Worm (Caenorhabditis elegans) whole organism, young adult: ENCODE data around the gene laf-1.

ENCODE experiments used
- B0035.1 ChIP-seq: sonication (generic microtip); optimal IDR thresholded peaks from 2 replicates; lab custom pipeline; 2016; ENCODE audit warnings: missing genetic modification characterization, mild to moderate bottlenecking, missing compliant biosample characterization, missing genotype, missing genetic modification reagents
- B0261.1 ChIP-seq: sonication (generic microtip); optimal IDR thresholded peaks from 2 replicates; lab custom pipeline; 2016; ENCODE audit warnings: mild to moderate bottlenecking, missing genetic modification characterization, moderate library complexity, missing compliant biosample characterization
- B0336.3 ChIP-seq: fragments of 200-800 bp; sonication (Bioruptor generic); IDR thresholded peaks from 2 replicates; pipeline ENCODE4 v1.3.6; 2022; ENCODE audit warnings: missing genetic modification characterization, missing compliant biosample characterization
- C06A6.2 ChIP-seq: fragments of 200-800 bp; sonication (Bioruptor generic); conservative IDR thresholded peaks from 2 replicates; pipeline ENCODE4 v1.3.6; 2022; ENCODE audit warnings: missing genetic modification characterization, missing compliant biosample characterization
- C17E4.6 ChIP-seq: fragments of 200-800 bp; sonication (Bioruptor generic); IDR thresholded peaks from 2 replicates; pipeline ENCODE4 v1.3.6; 2022; ENCODE audit warnings: missing genetic modification reagents, missing genetic modification characterization, missing compliant biosample characterization
- F10E7.11 ChIP-seq: sonication (generic microtip); optimal IDR thresholded peaks from 2 replicates; lab custom pipeline; 2017; ENCODE audit warnings: mild to moderate bottlenecking, missing genetic modification characterization, moderate library complexity, missing compliant biosample characterization
- F33H1.4 ChIP-seq: fragments of 200-800 bp; sonication (Bioruptor generic); IDR thresholded peaks from 2 replicates; pipeline ENCODE4 v1.3.6; 2022; ENCODE audit warnings: missing genetic modification reagents, missing genetic modification characterization, missing compliant biosample characterization
- F37B4.10 ChIP-seq: fragments of 200-800 bp; sonication (Bioruptor generic); IDR thresholded peaks from 2 replicates; pipeline ENCODE4 v1.3.6; 2022; ENCODE audit warnings: missing genetic modification characterization, missing compliant biosample characterization
- K11D2.4 ChIP-seq: fragments of 200-800 bp; sonication (Bioruptor generic); IDR thresholded peaks from 2 replicates; pipeline ENCODE4 v1.3.6; 2022; ENCODE audit warnings: missing genetic modification reagents, missing genetic modification characterization, missing compliant biosample characterization
- T07F8.4 ChIP-seq: sonication (generic microtip); optimal IDR thresholded peaks from 2 replicates; lab custom pipeline; 2016; ENCODE audit warnings: mild to moderate bottlenecking, missing genetic modification characterization, moderate library complexity, missing compliant biosample characterization
- T26A5.8 ChIP-seq: sonication (generic microtip); optimal IDR thresholded peaks from 2 replicates; lab custom pipeline; 2016; ENCODE audit warnings: missing genetic modification characterization, missing compliant biosample characterization
- Y53F4B.3 ChIP-seq: fragments of 200-800 bp; sonication (Bioruptor generic); IDR thresholded peaks from 2 replicates; pipeline ENCODE4 v1.3.6; 2022; ENCODE audit warnings: missing genetic modification reagents, missing genetic modification characterization, missing compliant biosample characterization
- Y95B8A.8 ChIP-seq: fragments of 200-800 bp; sonication (Bioruptor generic); IDR thresholded peaks from 2 replicates; pipeline ENCODE4 v1.3.6; 2022; ENCODE audit warnings: missing genetic modification reagents, missing genetic modification characterization, missing compliant biosample characterization
- ama-1 ChIP-seq, 3 experiments: fragments of 150-350 bp in 1 of 3; sonication (generic microtip) in 2 of 3; optimal IDR thresholded peaks; 2 replicates each; lab custom pipeline; 2014 to 2018; ENCODE audit warnings: missing biosample characterization in 2 of 3, missing genetic modification characterization in 2 of 3, missing genetic modification reagents in 2 of 3
- attf-3 ChIP-seq: fragments of 200-800 bp; sonication (Bioruptor generic); conservative IDR thresholded peaks from 2 replicates; pipeline ENCODE4 v1.3.6; 2022; ENCODE audit warnings: missing genetic modification reagents, missing genetic modification characterization, missing compliant biosample characterization
- ccch-3 ChIP-seq: fragments of 200-800 bp; sonication (Bioruptor generic); optimal IDR thresholded peaks from 2 replicates; lab custom pipeline; 2018; ENCODE audit warnings: mild to moderate bottlenecking, missing genetic modification characterization, missing compliant biosample characterization
- cebp-1 ChIP-seq, 2 experiments: fragments of 200-800 bp in 1 of 2; sonication (Bioruptor generic) in 1 of 2; sonication (generic microtip) in 1 of 2; IDR thresholded peaks in 1 of 2; optimal IDR thresholded peaks in 1 of 2; 2 replicates each; pipeline versions ENCODE4 v1.3.6 to Lab custom; 2017 to 2022; ENCODE audit warnings: missing compliant biosample characterization in 2 of 2, missing genetic modification characterization in 2 of 2, mild to moderate bottlenecking in 1 of 2, missing genetic modification reagents in 1 of 2, moderate library complexity in 1 of 2
- ceh-100 ChIP-seq: fragments of 200-800 bp; sonication (Bioruptor generic); IDR thresholded peaks from 2 replicates; pipeline ENCODE4 v1.3.6; 2022; ENCODE audit warnings: missing genetic modification reagents, missing genetic modification characterization, missing compliant biosample characterization
- ceh-27 ChIP-seq: fragments of 200-800 bp; sonication (Bioruptor generic); optimal IDR thresholded peaks from 2 replicates; lab custom pipeline; 2018; ENCODE audit warnings: mild to moderate bottlenecking, missing genetic modification characterization, moderate library complexity, missing compliant biosample characterization
- ceh-58 ChIP-seq: fragments of 200-800 bp; sonication (Bioruptor generic); IDR thresholded peaks from 2 replicates; pipeline ENCODE4 v1.3.6; 2022; ENCODE audit warnings: missing genetic modification characterization, missing compliant biosample characterization
- ceh-91 ChIP-seq: fragments of 200-800 bp; sonication (Bioruptor generic); IDR thresholded peaks from 2 replicates; pipeline ENCODE4 v1.3.6; 2022; ENCODE audit warnings: missing genetic modification reagents, missing genetic modification characterization, missing compliant biosample characterization
- die-1 ChIP-seq: sonication (generic microtip); optimal IDR thresholded peaks from 2 replicates; lab custom pipeline; 2016; ENCODE audit warnings: missing genotype, mild to moderate bottlenecking, missing genetic modification characterization, missing compliant biosample characterization
- dpl-1 ChIP-seq: fragments of 150-350 bp; optimal IDR thresholded peaks from 2 replicates; lab custom pipeline; 2014; ENCODE audit warnings: missing biosample characterization, missing genetic modification reagents, missing genetic modification characterization
- egl-44 ChIP-seq: fragments of 200-800 bp; sonication (Bioruptor generic); IDR thresholded peaks from 2 replicates; pipeline ENCODE4 v1.3.6; 2022; ENCODE audit warnings: missing genetic modification reagents, missing genetic modification characterization, missing compliant biosample characterization
- egrh-3 ChIP-seq: fragments of 200-800 bp; sonication (Bioruptor generic); IDR thresholded peaks from 2 replicates; pipeline ENCODE4 v1.3.6; 2022; ENCODE audit warnings: missing genetic modification reagents, missing genetic modification characterization, missing compliant biosample characterization
- ekl-4 ChIP-seq: fragments of 200-800 bp; sonication (Bioruptor generic); IDR thresholded peaks from 2 replicates; pipeline ENCODE4 v1.3.6; 2022; ENCODE audit warnings: missing genetic modification reagents, missing genetic modification characterization, missing compliant biosample characterization
- fkh-3 ChIP-seq: sonication (generic microtip); optimal IDR thresholded peaks from 2 replicates; lab custom pipeline; 2016; ENCODE audit warnings: mild to moderate bottlenecking, missing genetic modification characterization, missing compliant biosample characterization
- him-1 ChIP-seq: sonication (generic microtip); optimal IDR thresholded peaks from 2 replicates; lab custom pipeline; 2016; ENCODE audit warnings: missing genotype, missing genetic modification reagents, missing genetic modification characterization, missing compliant biosample characterization
- hmg-20 ChIP-seq: fragments of 200-800 bp; sonication (Bioruptor generic); IDR thresholded peaks from 2 replicates; pipeline ENCODE4 v1.3.6; 2022; ENCODE audit warnings: missing genetic modification reagents, missing genetic modification characterization, missing compliant biosample characterization
- let-526 ChIP-seq: fragments of 200-800 bp; sonication (Bioruptor generic); IDR thresholded peaks from 2 replicates; pipeline ENCODE4 v1.3.6; 2022; ENCODE audit warnings: missing genetic modification reagents, missing genetic modification characterization, missing compliant biosample characterization
- lin-35 ChIP-seq, 3 experiments: fragments of 150-350 bp in 2 of 3; sonication (generic microtip) in 1 of 3; optimal IDR thresholded peaks; 2 replicates each; lab custom pipeline; 2014 to 2018; ENCODE audit warnings: missing biosample characterization in 3 of 3, missing genetic modification characterization in 3 of 3, missing genetic modification reagents in 3 of 3
- lir-1 ChIP-seq: fragments of 200-800 bp; sonication (Bioruptor generic); conservative IDR thresholded peaks from 2 replicates; pipeline ENCODE4 v1.3.6; 2022; ENCODE audit warnings: missing genetic modification reagents, missing genetic modification characterization, missing compliant biosample characterization
- madf-6 ChIP-seq: fragments of 200-800 bp; sonication (Bioruptor generic); IDR thresholded peaks from 2 replicates; pipeline ENCODE4 v1.3.6; 2022; ENCODE audit warnings: missing genetic modification reagents, missing genetic modification characterization, missing compliant biosample characterization
- mes-4 ChIP-seq: sonication (generic microtip); optimal IDR thresholded peaks from 2 replicates; lab custom pipeline; 2016; ENCODE audit warnings: missing genotype, missing genetic modification characterization, missing compliant biosample characterization
- nhr-80 ChIP-seq: sonication (generic microtip); optimal IDR thresholded peaks from 2 replicates; lab custom pipeline; 2016; ENCODE audit warnings: missing genetic modification characterization, missing compliant biosample characterization
- nhr-90 ChIP-seq: sonication (generic microtip); optimal IDR thresholded peaks from 2 replicates; lab custom pipeline; 2016; ENCODE audit warnings: missing genotype, mild to moderate bottlenecking, missing genetic modification characterization, missing compliant biosample characterization
- pbrm-1 ChIP-seq: fragments of 200-800 bp; sonication (Bioruptor generic); IDR thresholded peaks from 2 replicates; pipeline ENCODE4 v1.3.6; 2022; ENCODE audit warnings: missing genetic modification reagents, missing genetic modification characterization, missing compliant biosample characterization
- pha-4 ChIP-seq: fragments of 150-350 bp; sonication (generic microtip); optimal IDR thresholded peaks from 2 replicates; lab custom pipeline; 2014; ENCODE audit warnings: missing biosample characterization, missing genetic modification reagents, missing genetic modification characterization
- snpc-1.3 ChIP-seq: sonication (generic microtip); optimal IDR thresholded peaks from 2 replicates; lab custom pipeline; 2017; ENCODE audit warnings: missing genetic modification characterization, mild to moderate bottlenecking, missing compliant biosample characterization, antibody characterized with exemption, moderate library complexity, missing genotype, missing genetic modification reagents; ENCODE audit not compliant: insufficient read depth
- somi-1 ChIP-seq: fragments of 200-800 bp; sonication (Bioruptor generic); optimal IDR thresholded peaks from 2 replicates; lab custom pipeline; 2018; ENCODE audit warnings: mild to moderate bottlenecking, missing genetic modification characterization, missing compliant biosample characterization
- tbp1 ChIP-seq: fragments of 200-800 bp; sonication (Bioruptor generic); optimal IDR thresholded peaks from 2 replicates; lab custom pipeline; 2018; ENCODE audit warnings: mild to moderate bottlenecking, missing genetic modification characterization, missing compliant biosample characterization
- ztf-18 ChIP-seq: sonication (generic microtip); optimal IDR thresholded peaks from 2 replicates; lab custom pipeline; 2016; ENCODE audit warnings: missing genotype, mild to moderate bottlenecking, missing genetic modification characterization, missing compliant biosample characterization
- ztf-22 ChIP-seq: fragments of 200-800 bp; sonication (Bioruptor generic); optimal IDR thresholded peaks from 2 replicates; lab custom pipeline; 2018; ENCODE audit warnings: mild to moderate bottlenecking, missing genetic modification characterization, moderate library complexity, missing compliant biosample characterization
- ztf-26 ChIP-seq: sonication (generic microtip); optimal IDR thresholded peaks from 2 replicates; lab custom pipeline; 2017; ENCODE audit warnings: missing genetic modification characterization, missing compliant biosample characterization
- ztf-3 ChIP-seq: fragments of 200-800 bp; sonication (Bioruptor generic); optimal IDR thresholded peaks from 2 replicates; lab custom pipeline; 2018; ENCODE audit warnings: mild to moderate bottlenecking, missing genetic modification characterization, missing compliant biosample characterization
- ztf-6 ChIP-seq: fragments of 200-800 bp; sonication (Bioruptor generic); IDR thresholded peaks from 2 replicates; pipeline ENCODE4 v1.3.6; 2022; ENCODE audit warnings: missing genetic modification reagents, missing genetic modification characterization, missing compliant biosample characterization

Gene laf-1

DNA sequence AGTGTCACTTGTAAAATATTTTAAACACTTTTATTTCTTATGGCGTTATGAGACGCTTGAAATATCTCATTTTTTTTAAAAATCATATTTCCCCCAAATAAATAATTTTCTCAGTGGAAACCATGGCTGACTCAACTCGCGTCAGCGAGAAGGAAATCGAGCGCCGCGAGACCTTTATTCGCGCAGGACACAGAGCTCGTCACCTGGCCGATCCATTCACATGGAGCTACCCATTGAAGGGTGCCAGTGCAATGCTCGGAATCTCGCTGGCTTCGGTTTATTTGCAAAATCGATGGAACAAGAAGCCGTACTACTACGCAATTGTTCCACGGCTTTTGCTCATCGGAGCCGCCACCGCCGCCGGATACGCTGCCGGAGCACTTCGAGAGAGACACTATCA, 7.9 kb upstream of the laf-1 start, which contains the start of gene nduc-2 (continued):
- peak; percentile 9; the same call in 1 of the 2 replicates for TF ChIP-seq egl-44 (GFP tag; lab: Robert Waterston, UW)
- TF ChIP-seq fkh-3 (tag; lab: Kevin White, UChicago) = no peak
- TF ChIP-seq T07F8.4 (tag; lab: Kevin White, UChicago) = no peak
- TF ChIP-seq, all 124 proteins: peak for 26

DNA sequence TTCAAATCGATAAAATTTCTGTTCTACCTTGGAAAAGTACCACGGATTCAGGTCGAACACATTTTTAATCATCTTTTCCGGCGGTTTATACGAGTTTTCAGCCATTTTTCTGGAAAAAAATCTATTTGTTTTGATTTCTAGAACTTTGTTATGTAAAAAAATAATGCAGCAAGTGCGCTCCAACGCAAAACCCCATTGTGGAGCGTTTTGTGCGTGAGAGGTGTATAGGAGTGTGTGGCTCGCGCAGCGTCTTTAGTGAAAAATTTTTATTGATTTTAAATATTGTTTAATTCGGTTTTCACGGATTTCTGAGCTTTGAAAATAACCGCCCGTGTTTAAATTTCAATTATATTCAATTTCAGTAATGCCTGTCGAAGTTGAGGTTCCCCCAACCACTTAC, 7.0 kb upstream of the laf-1 start, which contains the start of gene Y71H2AM.20:
TSS of gene Y71H2AM.20 (minus strand) at position 109 of the 400 bp plus-strand sequence.
- TF ChIP-seq pbrm-1 (peak; percentile 91), ama-1 (optimal IDR thresholded peaks at IDR 0.05; lab: Kevin White, UChicago) (no peak), ama-1 (GFP tag; optimal IDR thresholded peaks at IDR 0.05; lab: Kevin White, UChicago) (no peak), ekl-4 (peak; percentile 95), F10E7.11 (tag; lab: Kevin White, UChicago) (no peak), snpc-1.3 (peak; percentile 95), lin-35 (GFP tag; optimal IDR thresholded peaks at IDR 0.05; lab: Kevin White, UChicago) (peak; percentile 30 to 95 (median 34)), ztf-26 (peak; percentile 72), Y53F4B.3 (GFP tag; lab: Robert Waterston, UW) (peak; percentile 71; the same call in 1 of the 2 replicates), ztf-3 (peak; percentile 10), C17E4.6 (GFP tag; lab: Robert Waterston, UW) (peak; percentile 79), cebp-1 (GFP tag; IDR thresholded peaks at IDR 0.05; lab: Robert Waterston, UW) (peak; percentile 54; the same call in 1 of the 2 replicates), cebp-1 (tag; optimal IDR thresholded peaks at IDR 0.05; lab: Kevin White, UChicago) (peak; percentile 90), mes-4 (tag; lab: Kevin White, UChicago) (no peak), egrh-3 (GFP tag; lab: Robert Waterston, UW) (0 out of 2 replicates have a peak, but pooled peaks have one; percentile 21), nhr-90 (tag; lab: Kevin White, UChicago) (peak; percentile 84), him-1 (tag; lab: Kevin White, UChicago) (no peak), madf-6 (GFP tag; lab: Robert Waterston, UW) (peak; percentile 90), ceh-91 (GFP tag; lab: Robert Waterston, UW) (peak; percentile 89), lir-1 (GFP tag; lab: Robert Waterston, UW) (peak; percentile 88), ceh-27 (GFP tag; lab: Kevin White, UChicago) (peak; percentile 93), hmg-20 (GFP tag; lab: Robert Waterston, UW) (no peak), F37B4.10 (GFP tag; lab: Robert Waterston, UW) (no peak), ztf-18 (tag; lab: Kevin White, UChicago) (peak; percentile 83), pha-4 (tag; lab: Kevin White, UChicago) (peak; percentile 97), let-526 (peak; percentile 74; the same call in 1 of the 2 replicates), C06A6.2 (0 out of 2 replicates have a peak, but pooled peaks have one; percentile 24), ztf-22 (GFP tag; lab: Kevin White, UChicago) (no peak), B0261.1 (tag; lab: Kevin White, UChicago) (peak; percentile 1), dpl-1 (peak; percentile 88), Y95B8A.8 (GFP tag; lab: Robert Waterston, UW) (peak; percentile 94), attf-3 (GFP tag; lab: Robert Waterston, UW) (peak; percentile 74), somi-1 (peak; percentile 61), die-1 (peak; percentile 54), F33H1.4 (peak; percentile 85), ceh-100 (GFP tag; lab: Robert Waterston, UW) (peak; percentile 70), nhr-80 (tag; lab: Kevin White, UChicago) (peak; percentile 86), tbp1 (peak; percentile 77), ccch-3 (GFP tag; lab: Kevin White, UChicago) (no peak), ztf-6 (peak; percentile 49; the same call in 1 of the 2 replicates), T26A5.8 (tag; lab: Kevin White, UChicago) (no peak), ceh-58 (no peak), B0035.1 (tag; lab: Kevin White, UChicago) (no peak), B0336.3 (GFP tag; lab: Robert Waterston, UW) (peak; percentile 69; the same call in 1 of the 2 replicates), K11D2.4 (GFP tag; lab: Robert Waterston, UW) (peak; percentile 91)
